Fruit fly (Drosophila melanogaster): ENCODE measurements around the gene Tsp97E.
A peak's percentile ranks its signal among the peaks of the same experiment; 100 is the strongest.

Gene Tsp97E

DNA sequence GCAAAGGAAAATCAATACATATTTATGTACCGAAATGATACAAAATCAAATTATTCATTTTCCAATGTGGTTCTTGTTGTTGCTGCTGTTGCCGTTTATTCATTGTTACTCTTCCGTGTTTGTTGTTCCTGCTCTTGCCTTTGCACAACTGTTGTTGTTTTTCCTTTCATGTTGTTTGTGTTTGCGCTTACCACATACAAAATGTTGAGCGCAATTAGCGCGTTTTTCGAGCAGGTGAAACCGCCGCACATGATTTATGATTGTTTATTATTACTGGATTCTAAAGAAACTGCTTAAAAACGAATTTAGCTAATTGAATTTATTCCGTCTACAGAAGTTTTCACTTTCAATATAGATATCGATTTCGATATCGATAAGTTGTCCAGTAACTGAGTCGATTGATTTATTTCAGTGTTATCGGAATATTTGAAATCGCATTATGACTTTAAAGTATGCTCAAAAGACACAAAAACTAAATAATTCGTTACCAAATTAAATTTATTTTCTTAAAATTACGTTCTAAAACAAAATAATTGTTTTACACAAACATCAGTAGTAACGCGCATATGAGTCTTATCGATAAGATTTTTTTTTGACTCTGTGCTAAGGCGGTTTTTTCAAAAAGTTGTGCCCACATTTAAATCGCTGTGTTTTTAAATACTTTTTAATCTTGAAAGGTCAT, at the start of gene Tsp97E:
Gene Tsp97E, minus strand, starts transcription at position 366 of the 682 bp plus-strand sequence.
- TF ChIP-seq pan (optimal IDR thresholded peaks at IDR 0.05), result no peak
- TF ChIP-seq usp (GFP tag; optimal IDR thresholded peaks at IDR 0.05), result no peak
- no peak for TF ChIP-seq psq (optimal IDR thresholded peaks at IDR 0.05)
- no peak for TF ChIP-seq EcR (GFP tag; optimal IDR thresholded peaks at IDR 0.05)
- TF ChIP-seq Dll (optimal IDR thresholded peaks at IDR 0.05), result no peak
- TF ChIP-seq CG8478 (optimal IDR thresholded peaks at IDR 0.05), result no peak

DNA sequence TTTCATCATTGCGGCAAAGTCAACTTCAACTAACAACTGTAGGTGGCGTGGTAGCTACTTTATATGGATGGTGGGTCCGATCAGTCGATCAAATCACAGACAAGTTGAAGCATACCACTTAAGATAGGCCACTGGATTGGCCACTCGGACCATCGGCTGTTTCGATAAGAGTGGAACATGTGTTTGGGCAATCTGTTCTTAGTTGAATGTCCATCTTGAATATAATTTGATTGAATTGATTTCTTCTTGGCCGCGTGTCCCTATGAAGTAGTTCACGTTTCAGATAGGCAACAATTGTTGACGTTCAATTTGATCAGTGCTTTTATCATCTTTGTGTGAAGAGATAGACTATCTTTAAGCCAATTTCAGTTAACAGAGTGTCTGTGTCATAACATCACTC, 42.4 kb upstream of the Tsp97E start, which contains the start of gene CG6295:
Gene CG6295, minus strand, starts transcription at position 34 of the 400 bp plus-strand sequence.
- TF ChIP-seq CG8478 (optimal IDR thresholded peaks at IDR 0.05) (no peak), pan (optimal IDR thresholded peaks at IDR 0.05) (no peak), psq (optimal IDR thresholded peaks at IDR 0.05) (no peak)

DNA sequence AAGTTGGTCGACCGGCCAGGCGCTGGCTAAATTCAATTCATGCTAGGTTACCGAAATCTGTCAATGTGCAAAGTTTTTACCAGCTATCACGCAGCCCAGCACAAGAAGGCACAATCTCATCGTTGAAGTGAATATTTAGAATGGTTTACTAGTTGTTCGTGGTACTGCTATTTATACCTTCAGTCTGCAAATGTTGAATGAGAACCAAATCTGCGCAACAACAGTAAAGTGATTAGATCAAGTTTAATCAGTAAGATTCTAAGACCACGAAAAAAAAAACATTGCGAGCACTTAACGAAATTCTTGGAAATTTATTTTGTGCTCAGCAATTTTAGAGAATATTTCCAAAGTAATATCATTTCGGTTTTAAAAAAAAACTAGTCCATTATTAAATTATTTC, 40.7 kb upstream of the Tsp97E start, which contains the start of gene CG6296:
Gene CG6296, minus strand, starts transcription at position 132 of the 400 bp plus-strand sequence.
- TF ChIP-seq psq (optimal IDR thresholded peaks at IDR 0.05), result no peak
- TF ChIP-seq pan (optimal IDR thresholded peaks at IDR 0.05), result no peak
- TF ChIP-seq usp (GFP tag; optimal IDR thresholded peaks at IDR 0.05), result no peak
- no peak for TF ChIP-seq Dll (optimal IDR thresholded peaks at IDR 0.05)
- TF ChIP-seq EcR (GFP tag; optimal IDR thresholded peaks at IDR 0.05), result no peak

DNA sequence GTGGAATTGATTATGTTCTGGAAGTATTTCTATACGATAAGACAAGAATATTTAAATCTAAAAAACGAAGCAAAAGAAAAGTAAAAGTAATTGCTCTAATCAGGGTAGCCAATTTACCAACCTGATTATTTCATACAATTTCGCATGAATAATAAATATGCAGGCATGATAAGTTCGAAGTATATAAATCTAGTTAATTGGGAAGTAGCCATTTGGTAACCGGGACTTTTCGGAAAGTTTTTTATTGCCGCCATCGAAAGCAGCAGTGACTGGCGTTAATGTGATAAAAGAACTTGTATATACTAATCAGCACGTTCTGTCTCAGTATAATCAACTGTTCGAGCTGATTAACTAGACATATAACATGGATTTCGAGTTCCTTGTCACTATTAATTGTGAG, 38.2 kb upstream of the Tsp97E start:
- TF ChIP-seq EcR (GFP tag; optimal IDR thresholded peaks at IDR 0.05) (no peak), usp (GFP tag; optimal IDR thresholded peaks at IDR 0.05) (no peak), CG8478 (optimal IDR thresholded peaks at IDR 0.05) (no peak), psq (optimal IDR thresholded peaks at IDR 0.05) (no peak), pan (optimal IDR thresholded peaks at IDR 0.05) (no peak), Dll (optimal IDR thresholded peaks at IDR 0.05) (no peak)

DNA sequence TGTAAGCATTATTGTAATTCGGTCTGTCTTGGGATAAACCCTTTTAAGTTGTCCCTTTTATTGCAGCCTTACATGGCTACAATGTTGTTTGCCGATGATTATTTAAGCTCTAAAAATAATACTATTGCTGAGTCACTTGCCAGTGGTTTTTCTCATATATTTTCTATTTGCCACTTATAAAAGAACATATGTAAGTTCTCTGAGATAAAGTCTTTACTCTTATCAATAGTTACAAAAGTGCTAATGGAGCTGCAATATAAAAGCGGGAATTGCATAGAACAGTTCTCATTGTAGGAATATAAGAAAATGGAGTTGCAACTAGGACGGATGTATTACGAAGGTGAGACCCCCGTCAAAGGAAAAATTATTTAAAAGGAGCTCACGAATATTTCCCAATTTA, 34.8 kb upstream of the Tsp97E start, which contains the start of gene CG31077:
Gene CG31077, plus strand, starts transcription at position 301 of the 400 bp plus-strand sequence.
- no peak for TF ChIP-seq EcR (GFP tag; optimal IDR thresholded peaks at IDR 0.05)
- no peak for TF ChIP-seq usp (GFP tag; optimal IDR thresholded peaks at IDR 0.05)
- TF ChIP-seq Dll (optimal IDR thresholded peaks at IDR 0.05), result no peak
- TF ChIP-seq psq (optimal IDR thresholded peaks at IDR 0.05), result no peak
- no peak for TF ChIP-seq CG8478 (optimal IDR thresholded peaks at IDR 0.05)
- no peak for TF ChIP-seq pan (optimal IDR thresholded peaks at IDR 0.05)

DNA sequence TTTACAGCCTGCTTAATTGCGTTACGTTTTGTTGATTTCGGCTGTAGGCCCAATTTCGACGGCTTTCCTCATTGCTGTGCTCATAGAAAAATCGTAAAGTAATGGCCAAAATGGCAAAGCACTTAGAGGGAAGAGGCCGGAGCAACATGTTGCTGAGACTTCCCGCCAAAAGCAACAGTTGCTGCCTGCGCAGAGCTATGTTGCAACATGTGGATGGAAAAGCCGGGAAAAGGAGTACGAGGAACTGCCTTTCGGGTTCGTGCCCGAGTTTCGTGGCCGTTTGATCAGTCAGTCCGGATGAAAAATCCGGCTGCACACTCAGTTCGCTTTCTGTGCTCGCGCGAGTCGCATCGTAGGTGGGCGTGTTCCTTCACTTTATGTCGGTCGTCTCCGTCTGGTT, 32.0 kb upstream of the Tsp97E start, which contains the start of gene RYa-R:
Gene RYa-R, plus strand, starts transcription at position 339 of the 400 bp plus-strand sequence.
- TF ChIP-seq Dll (optimal IDR thresholded peaks at IDR 0.05) (no peak), usp (GFP tag; optimal IDR thresholded peaks at IDR 0.05) (no peak), pan (optimal IDR thresholded peaks at IDR 0.05) (no peak), CG8478 (optimal IDR thresholded peaks at IDR 0.05) (no peak), EcR (GFP tag; optimal IDR thresholded peaks at IDR 0.05) (no peak), psq (optimal IDR thresholded peaks at IDR 0.05) (no peak)

DNA sequence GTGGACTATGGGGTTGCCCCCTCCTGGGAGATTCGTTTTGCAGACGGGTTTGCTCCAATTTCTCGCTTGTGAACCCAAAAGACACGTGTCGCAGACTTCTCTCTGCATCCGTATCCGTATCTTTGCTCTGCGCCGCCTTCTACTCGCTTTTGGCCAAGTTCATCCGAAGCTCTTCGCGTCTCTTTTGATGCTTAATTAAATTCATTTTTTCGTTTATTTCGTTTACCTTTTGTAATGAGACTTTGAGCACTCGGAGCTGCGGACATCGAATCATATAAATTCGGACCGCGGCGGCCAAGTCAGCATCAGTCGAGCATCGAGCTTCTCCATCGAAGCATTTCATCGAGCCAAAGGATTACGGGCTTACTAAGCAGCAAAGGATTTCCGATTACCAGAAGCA, 29.9 kb upstream of the Tsp97E start, which contains the start of gene TwdlC:
Gene TwdlC, plus strand, starts transcription at position 301 of the 400 bp plus-strand sequence.
- no peak for TF ChIP-seq CG8478 (optimal IDR thresholded peaks at IDR 0.05)
- TF ChIP-seq psq (optimal IDR thresholded peaks at IDR 0.05), result no peak
- TF ChIP-seq EcR (GFP tag; optimal IDR thresholded peaks at IDR 0.05), result no peak
- TF ChIP-seq Dll (optimal IDR thresholded peaks at IDR 0.05), result no peak
- TF ChIP-seq usp (GFP tag; optimal IDR thresholded peaks at IDR 0.05), result no peak
- TF ChIP-seq pan (optimal IDR thresholded peaks at IDR 0.05), result no peak

DNA sequence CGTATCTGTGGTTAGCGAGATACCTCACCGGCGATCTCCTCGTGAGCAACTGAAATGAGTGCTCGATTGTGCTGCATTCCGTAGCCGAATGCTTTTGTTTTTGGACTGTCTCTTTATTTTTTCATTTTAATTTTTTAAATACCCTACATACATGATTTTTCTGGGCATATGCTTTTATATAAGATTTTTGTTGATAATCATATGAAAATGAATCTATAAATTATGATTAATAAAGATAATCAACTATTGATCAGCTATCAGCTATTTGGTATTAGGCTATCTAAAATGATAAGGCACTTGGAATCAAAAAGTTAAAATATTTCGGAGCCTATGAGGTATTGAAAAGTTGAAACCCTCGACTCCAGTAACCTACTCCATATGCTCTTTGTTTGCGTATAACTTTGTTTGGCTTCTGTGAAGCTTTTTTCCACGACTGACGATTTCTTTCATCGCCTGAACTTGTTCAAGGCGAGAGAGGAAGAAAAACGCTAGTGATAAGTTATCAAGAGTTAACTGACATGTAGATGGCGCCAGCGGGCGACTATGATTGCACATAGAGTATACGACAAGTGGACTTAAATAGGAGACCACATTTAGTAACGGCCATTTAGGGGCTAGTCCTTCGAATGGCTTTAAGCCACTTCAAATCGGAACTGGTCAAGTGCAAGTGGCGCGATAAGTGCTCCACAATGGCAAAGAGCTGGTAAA, 25.3 kb upstream of the Tsp97E start, which contains the start of gene CG31076:
Gene CG31076, minus strand, starts transcription at position 51 of the 708 bp plus-strand sequence.
- TF ChIP-seq Dll (optimal IDR thresholded peaks at IDR 0.05), result no peak
- peak in 1 of 2 experiments; percentile 43 for TF ChIP-seq EcR (GFP tag; optimal IDR thresholded peaks at IDR 0.05)
- peak; percentile 83 for TF ChIP-seq pan (optimal IDR thresholded peaks at IDR 0.05)
- TF ChIP-seq usp (GFP tag; optimal IDR thresholded peaks at IDR 0.05), result no peak
- no peak for TF ChIP-seq psq (optimal IDR thresholded peaks at IDR 0.05)
- TF ChIP-seq CG8478 (optimal IDR thresholded peaks at IDR 0.05), result no peak

DNA sequence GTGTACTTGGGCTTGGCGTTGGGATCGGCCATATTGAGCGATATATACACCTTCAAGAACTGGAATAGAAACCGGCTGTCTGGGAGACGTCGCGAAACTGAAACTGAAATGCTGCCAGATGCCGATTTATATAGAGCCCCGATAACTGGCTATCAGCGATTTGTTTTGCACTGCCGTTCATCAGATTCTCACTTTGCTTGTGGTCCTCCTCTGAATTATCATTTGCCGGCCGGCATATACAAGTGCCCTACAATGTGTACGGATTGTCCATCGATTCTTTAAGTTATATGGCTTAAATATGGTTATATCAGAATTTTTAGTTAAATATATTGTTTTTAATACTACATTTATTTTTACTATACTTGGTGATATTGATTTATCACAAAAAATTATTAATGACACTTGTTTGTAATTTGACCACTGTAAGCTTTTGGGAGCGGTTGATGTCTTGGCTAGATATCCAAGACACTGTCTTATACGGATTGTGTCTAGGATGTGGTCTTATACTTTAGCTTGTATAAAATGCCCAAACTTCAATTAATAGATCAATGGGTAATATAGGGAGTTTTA, 23.9 kb upstream of the Tsp97E start, which contains the start of gene CG31075:
Gene CG31075, minus strand, starts transcription at position 106 of the 570 bp plus-strand sequence.
- peak; percentile 41 for TF ChIP-seq psq (optimal IDR thresholded peaks at IDR 0.05)
- TF ChIP-seq CG8478 (optimal IDR thresholded peaks at IDR 0.05), result no peak

DNA sequence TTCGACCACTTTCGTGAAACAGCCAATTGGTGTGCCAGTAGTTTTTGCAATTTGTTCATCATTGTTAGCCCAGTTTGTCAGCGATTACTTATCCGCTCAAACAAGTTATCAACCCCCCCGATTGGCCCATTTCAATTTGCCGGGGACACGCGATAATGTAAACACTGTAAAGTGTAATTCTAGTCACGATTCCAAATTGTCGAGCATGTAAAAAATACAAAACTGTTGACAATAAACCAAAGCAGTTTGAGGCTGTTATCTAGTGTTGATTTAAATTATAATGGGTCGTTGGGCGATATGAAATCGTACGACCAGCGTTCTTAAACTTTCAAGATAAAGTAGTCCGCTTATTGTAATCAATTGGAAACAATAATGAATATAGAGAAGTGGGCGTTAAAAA, 22.8 kb upstream of the Tsp97E start:
- no peak for TF ChIP-seq usp (GFP tag; optimal IDR thresholded peaks at IDR 0.05)
- no peak for TF ChIP-seq pan (optimal IDR thresholded peaks at IDR 0.05)
- TF ChIP-seq Dll (optimal IDR thresholded peaks at IDR 0.05), result no peak
- TF ChIP-seq psq (optimal IDR thresholded peaks at IDR 0.05), result no peak
- TF ChIP-seq CG8478 (optimal IDR thresholded peaks at IDR 0.05), result no peak
- TF ChIP-seq EcR (GFP tag; optimal IDR thresholded peaks at IDR 0.05), result no peak

DNA sequence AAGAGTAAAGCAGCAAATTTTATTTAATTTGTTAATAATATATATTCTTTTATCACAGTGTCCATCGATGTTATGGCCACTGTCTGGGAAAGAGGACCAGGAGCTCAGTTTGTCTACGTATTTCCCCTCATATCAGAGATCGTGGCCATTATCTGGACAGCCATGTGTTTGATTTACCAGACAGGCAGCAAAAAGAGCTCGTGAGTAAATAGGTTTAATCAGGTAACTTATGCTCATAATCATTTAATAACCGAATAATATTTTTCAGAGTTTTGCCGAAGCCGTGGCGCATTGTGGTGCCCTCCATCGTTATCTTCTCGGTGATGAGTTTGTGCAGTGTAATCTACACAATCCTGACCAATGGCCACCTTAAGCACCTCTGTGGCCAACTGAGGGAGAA, 19.8 kb upstream of the Tsp97E start:
- TF ChIP-seq EcR (GFP tag; optimal IDR thresholded peaks at IDR 0.05), result no peak
- no peak for TF ChIP-seq Dll (optimal IDR thresholded peaks at IDR 0.05)
- TF ChIP-seq pan (optimal IDR thresholded peaks at IDR 0.05), result no peak
- TF ChIP-seq usp (GFP tag; optimal IDR thresholded peaks at IDR 0.05), result no peak
- no peak for TF ChIP-seq CG8478 (optimal IDR thresholded peaks at IDR 0.05)
- no peak for TF ChIP-seq psq (optimal IDR thresholded peaks at IDR 0.05)

DNA sequence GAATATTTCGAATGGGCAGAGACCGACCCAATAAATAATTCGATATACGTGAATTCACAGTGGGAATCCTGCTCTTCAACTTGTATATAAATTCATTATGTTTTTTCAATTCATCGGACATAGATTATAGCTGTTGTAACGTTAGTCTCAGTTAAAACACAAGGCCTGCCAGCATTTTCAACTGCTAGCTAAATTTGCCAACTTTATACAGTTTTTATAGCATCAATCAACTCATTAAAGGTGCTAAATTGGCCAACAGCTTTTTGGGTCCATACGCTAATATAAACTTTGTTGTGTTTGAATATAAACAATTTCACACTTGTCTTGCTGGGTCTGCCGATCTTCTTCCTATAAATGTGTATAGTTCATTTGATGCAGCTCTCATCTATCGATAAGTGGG, 17.5 kb upstream of the Tsp97E start:
- TF ChIP-seq psq (optimal IDR thresholded peaks at IDR 0.05), result no peak
- no peak for TF ChIP-seq Dll (optimal IDR thresholded peaks at IDR 0.05)
- no peak for TF ChIP-seq pan (optimal IDR thresholded peaks at IDR 0.05)
- no peak for TF ChIP-seq usp (GFP tag; optimal IDR thresholded peaks at IDR 0.05)
- no peak for TF ChIP-seq EcR (GFP tag; optimal IDR thresholded peaks at IDR 0.05)
- no peak for TF ChIP-seq CG8478 (optimal IDR thresholded peaks at IDR 0.05)
